Worm (Caenorhabditis elegans) whole organism, L2 larva: ENCODE measurements around the gene C15F1.2.

Experiments
- C34F6.9 ChIP-seq: fragments of 150-350 bp; optimal IDR thresholded peaks from 2 replicates; lab custom pipeline; 2014; ENCODE audit warnings: missing biosample characterization, missing genetic modification characterization
- F13H6.1 ChIP-seq: sonication (generic microtip); optimal IDR thresholded peaks from 2 replicates; lab custom pipeline; 2016; ENCODE audit warnings: missing genetic modification characterization, missing compliant biosample characterization
- R02D3.7 ChIP-seq: fragments of 150-350 bp; optimal IDR thresholded peaks from 2 replicates; lab custom pipeline; 2014; ENCODE audit warnings: missing biosample characterization, missing genetic modification characterization
- Y55F3AM.14 ChIP-seq: fragments of 200-800 bp; sonication (Bioruptor generic); optimal IDR thresholded peaks from 2 replicates; lab custom pipeline; 2018; ENCODE audit warnings: mild to moderate bottlenecking, missing genetic modification characterization, missing compliant biosample characterization
- ZK546.5 ChIP-seq: sonication (generic microtip); optimal IDR thresholded peaks from 2 replicates; lab custom pipeline; 2017; ENCODE audit warnings: missing biosample characterization, missing genetic modification characterization
- alr-1 ChIP-seq: fragments of 150-350 bp; optimal IDR thresholded peaks from 2 replicates; lab custom pipeline; 2014; ENCODE audit warnings: missing biosample characterization, missing genetic modification characterization
- aly-2 ChIP-seq: fragments of 150-350 bp; optimal IDR thresholded peaks from 2 replicates; lab custom pipeline; 2014; ENCODE audit warnings: missing biosample characterization, missing genetic modification characterization
- ama-1 ChIP-seq: fragments of 150-350 bp; optimal IDR thresholded peaks from 2 replicates; lab custom pipeline; 2018; ENCODE audit warnings: inconsistent platforms
- blmp-1 ChIP-seq: sonication (generic microtip); optimal IDR thresholded peaks from 2 replicates; lab custom pipeline; 2017; ENCODE audit warnings: missing genetic modification characterization, mild to moderate bottlenecking, missing compliant biosample characterization, antibody characterized with exemption, moderate library complexity; ENCODE audit not compliant: insufficient read depth
- ceh-16 ChIP-seq: fragments of 150-350 bp; optimal IDR thresholded peaks from 2 replicates; lab custom pipeline; 2014; ENCODE audit warnings: missing biosample characterization, missing genetic modification characterization
- ceh-82 ChIP-seq: fragments of 150-350 bp; optimal IDR thresholded peaks from 2 replicates; lab custom pipeline; 2014; ENCODE audit warnings: missing biosample characterization, missing genetic modification characterization
- crh-2 ChIP-seq: sonication (generic microtip); optimal IDR thresholded peaks from 2 replicates; lab custom pipeline; 2017; ENCODE audit warnings: missing biosample characterization, missing genetic modification characterization
- dmd-4 ChIP-seq: sonication (generic microtip); optimal IDR thresholded peaks from 2 replicates; lab custom pipeline; 2017; ENCODE audit warnings: missing biosample characterization, missing genetic modification characterization
- egl-27 ChIP-seq: sonication (generic microtip); optimal IDR thresholded peaks from 3 replicates; lab custom pipeline; 2017; ENCODE audit warnings: missing biosample characterization, missing genetic modification reagents, missing genetic modification characterization
- elt-1 ChIP-seq: fragments of 150-350 bp; optimal IDR thresholded peaks from 2 replicates; lab custom pipeline; 2014; ENCODE audit warnings: missing biosample characterization, missing genetic modification characterization
- elt-3 ChIP-seq: sonication (generic microtip); optimal IDR thresholded peaks from 2 replicates; lab custom pipeline; 2017; ENCODE audit warnings: missing biosample characterization, missing genetic modification characterization
- fos-1 ChIP-seq: fragments of 150-350 bp; optimal IDR thresholded peaks from 2 replicates; lab custom pipeline; 2014; ENCODE audit warnings: missing biosample characterization, missing genetic modification characterization
- gmeb-1 ChIP-seq: fragments of 150-350 bp; optimal IDR thresholded peaks from 2 replicates; lab custom pipeline; 2014; ENCODE audit warnings: missing biosample characterization, missing genetic modification characterization
- lin-11 ChIP-seq: fragments of 150-350 bp; sonication (generic microtip); optimal IDR thresholded peaks from 2 replicates; lab custom pipeline; 2014; ENCODE audit warnings: missing biosample characterization, missing genetic modification characterization, inconsistent platforms, mixed read lengths
- lin-13 ChIP-seq: fragments of 150-350 bp; optimal IDR thresholded peaks from 2 replicates; lab custom pipeline; 2014; ENCODE audit warnings: missing biosample characterization, missing genetic modification reagents, missing genetic modification characterization
- lin-39 ChIP-seq: fragments of 150-350 bp; optimal IDR thresholded peaks from 2 replicates; lab custom pipeline; 2014; ENCODE audit warnings: missing biosample characterization, missing genetic modification reagents, missing genetic modification characterization
- lsy-2 ChIP-seq, 2 experiments: fragments of 150-350 bp in 1 of 2; sonication (generic microtip) in 1 of 2; optimal IDR thresholded peaks; 2 replicates each; lab custom pipeline; 2014 to 2017; ENCODE audit warnings: missing biosample characterization in 2 of 2, missing genetic modification characterization in 2 of 2
- mab-5 ChIP-seq: fragments of 150-350 bp; optimal IDR thresholded peaks from 2 replicates; lab custom pipeline; 2014; ENCODE audit warnings: missing biosample characterization, missing genetic modification characterization
- mbf-1 ChIP-seq: sonication (generic microtip); optimal IDR thresholded peaks from 2 replicates; lab custom pipeline; 2017; ENCODE audit warnings: missing biosample characterization, missing genetic modification characterization
- mdl-1 ChIP-seq, 2 experiments: fragments of 150-350 bp in 1 of 2; sonication (generic microtip) in 1 of 2; optimal IDR thresholded peaks; 2 replicates each; lab custom pipeline; 2017; ENCODE audit warnings: missing biosample characterization in 2 of 2, missing genetic modification characterization in 2 of 2
- nhr-10 ChIP-seq: sonication (generic microtip); optimal IDR thresholded peaks from 2 replicates; lab custom pipeline; 2017; ENCODE audit warnings: missing biosample characterization, missing genetic modification characterization
- nhr-11 ChIP-seq: fragments of 150-350 bp; optimal IDR thresholded peaks from 2 replicates; lab custom pipeline; 2014; ENCODE audit warnings: missing biosample characterization, missing genetic modification characterization
- nhr-12 ChIP-seq: fragments of 150-350 bp; optimal IDR thresholded peaks from 2 replicates; lab custom pipeline; 2014; ENCODE audit warnings: missing biosample characterization, missing genetic modification characterization
- nhr-129 ChIP-seq: fragments of 150-350 bp; optimal IDR thresholded peaks from 2 replicates; lab custom pipeline; 2014; ENCODE audit warnings: missing biosample characterization, missing genetic modification characterization
- nhr-21 ChIP-seq: fragments of 150-350 bp; optimal IDR thresholded peaks from 2 replicates; lab custom pipeline; 2014; ENCODE audit warnings: missing biosample characterization, missing genetic modification characterization
- nhr-23 ChIP-seq: fragments of 150-350 bp; optimal IDR thresholded peaks from 2 replicates; lab custom pipeline; 2014; ENCODE audit warnings: missing biosample characterization, missing genetic modification reagents, missing genetic modification characterization
- nhr-237 ChIP-seq: fragments of 150-350 bp; optimal IDR thresholded peaks from 2 replicates; lab custom pipeline; 2014; ENCODE audit warnings: missing biosample characterization, missing genetic modification characterization
- nhr-25 ChIP-seq: fragments of 150-350 bp; sonication (generic microtip); optimal IDR thresholded peaks from 3 replicates; lab custom pipeline; 2014; ENCODE audit warnings: missing biosample characterization, missing genetic modification characterization
- nhr-6 ChIP-seq: fragments of 150-350 bp; optimal IDR thresholded peaks from 2 replicates; lab custom pipeline; 2014; ENCODE audit warnings: missing biosample characterization, missing genetic modification characterization
- nhr-77 ChIP-seq: fragments of 150-350 bp; optimal IDR thresholded peaks from 2 replicates; lab custom pipeline; 2014; ENCODE audit warnings: missing biosample characterization, missing genetic modification characterization
- peb-1 ChIP-seq: fragments of 150-350 bp; optimal IDR thresholded peaks from 2 replicates; lab custom pipeline; 2014; ENCODE audit warnings: missing biosample characterization, missing genetic modification characterization
- sem-4 ChIP-seq: fragments of 150-350 bp; optimal IDR thresholded peaks from 2 replicates; lab custom pipeline; 2014; ENCODE audit warnings: missing biosample characterization, missing genetic modification reagents, missing genetic modification characterization
- skn-1 ChIP-seq: sonication (generic microtip); optimal IDR thresholded peaks from 2 replicates; lab custom pipeline; 2017; ENCODE audit warnings: missing biosample characterization, missing genetic modification characterization
- sma-3 ChIP-seq: sonication (generic microtip); optimal IDR thresholded peaks from 2 replicates; lab custom pipeline; 2016; ENCODE audit warnings: missing genetic modification reagents, missing genetic modification characterization, missing compliant biosample characterization
- sma-9 ChIP-seq, 2 experiments: fragments of 150-350 bp in 1 of 2; sonication (generic microtip) in 1 of 2; optimal IDR thresholded peaks; 2 replicates each; lab custom pipeline; 2014 to 2016; ENCODE audit warnings: missing genetic modification characterization in 2 of 2, mild to moderate bottlenecking in 1 of 2, missing biosample characterization in 1 of 2, missing compliant biosample characterization in 1 of 2, missing genetic modification reagents in 1 of 2, moderate library complexity in 1 of 2
- snpc-4 ChIP-seq: fragments of 150-350 bp; optimal IDR thresholded peaks from 2 replicates; lab custom pipeline; 2014; ENCODE audit warnings: missing biosample characterization, missing genetic modification characterization
- unc-39 ChIP-seq: fragments of 150-350 bp; optimal IDR thresholded peaks from 2 replicates; lab custom pipeline; 2014; ENCODE audit warnings: missing biosample characterization, missing genetic modification characterization
- unc-55 ChIP-seq: fragments of 150-350 bp; sonication (generic microtip); optimal IDR thresholded peaks from 3 replicates; lab custom pipeline; 2014; ENCODE audit warnings: missing biosample characterization, missing genetic modification reagents, missing genetic modification characterization
- unc-62 ChIP-seq: fragments of 150-350 bp; optimal IDR thresholded peaks from 2 replicates; lab custom pipeline; 2014; ENCODE audit warnings: missing biosample characterization, missing genetic modification reagents, missing genetic modification characterization
- zag-1 ChIP-seq: fragments of 150-350 bp; optimal IDR thresholded peaks from 2 replicates; lab custom pipeline; 2014; ENCODE audit warnings: missing biosample characterization, missing genetic modification characterization
- ztf-1 ChIP-seq: fragments of 200-800 bp; sonication (Bioruptor generic); conservative IDR thresholded peaks from 2 replicates; pipeline ENCODE4 v1.3.6; 2022; ENCODE audit warnings: missing genetic modification characterization, missing compliant biosample characterization
- ztf-11 ChIP-seq: sonication (generic microtip); optimal IDR thresholded peaks from 2 replicates; lab custom pipeline; 2017; ENCODE audit warnings: missing biosample characterization, missing genetic modification characterization
- ztf-4 ChIP-seq: fragments of 150-350 bp; optimal IDR thresholded peaks from 2 replicates; lab custom pipeline; 2014; ENCODE audit warnings: missing biosample characterization, missing genetic modification characterization

Gene C15F1.2

DNA sequence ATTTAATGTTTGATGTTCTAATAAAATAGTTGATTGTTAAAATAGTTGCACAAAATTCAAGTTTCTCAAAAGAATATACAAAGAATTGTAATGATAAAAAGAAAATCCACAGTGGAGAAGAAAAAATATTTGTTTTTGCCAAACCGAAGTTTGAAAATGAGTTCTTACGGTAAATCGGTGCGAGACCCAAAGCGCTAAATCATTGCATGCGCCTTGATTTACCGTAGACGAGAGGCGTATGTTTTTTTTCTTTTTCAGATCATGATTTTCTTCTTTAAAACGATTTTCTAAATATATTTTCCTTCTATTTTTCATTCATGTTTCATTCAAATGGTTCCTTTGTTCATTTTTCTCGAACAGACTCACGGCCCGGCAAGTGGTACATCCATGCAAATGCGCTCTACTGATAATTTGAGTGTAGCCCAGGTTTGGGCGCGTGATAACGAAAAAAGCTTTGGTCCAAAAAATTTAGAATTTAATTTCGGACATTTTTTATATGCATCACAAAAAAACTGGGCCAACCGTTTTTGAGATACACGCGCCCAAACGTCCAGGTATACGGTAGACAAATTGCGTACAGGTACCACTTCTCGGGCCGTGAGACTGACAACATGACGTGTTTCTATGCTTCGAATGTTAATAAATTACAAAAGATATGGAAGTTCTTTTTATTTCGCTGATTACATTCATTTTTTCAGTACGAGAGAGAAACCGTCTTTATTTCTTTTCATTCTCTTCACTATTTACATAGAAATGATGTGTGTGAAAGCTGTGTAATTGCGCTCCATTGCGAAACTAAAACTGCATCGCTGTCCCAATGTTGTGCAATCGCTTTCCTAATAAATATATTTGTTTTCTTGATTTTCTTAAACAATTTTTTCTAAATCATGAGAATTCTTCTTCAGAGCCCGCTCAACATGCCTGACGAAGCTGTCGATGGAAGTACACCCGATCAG, 45.4 kb downstream of the C15F1.2 start, which contains the start of gene znf-598:
TSS of gene znf-598 (plus strand) at position 906 of the 956 bp plus-strand sequence.
- no peak for TF ChIP-seq ztf-1 (GFP tag; lab: Robert Waterston, UW)
- no peak for TF ChIP-seq ztf-4 (tag; lab: Kevin White, UChicago)
- TF ChIP-seq crh-2 (tag; lab: Kevin White, UChicago): peak; percentile 45
- TF ChIP-seq nhr-129: peak; percentile 71
- TF ChIP-seq C34F6.9 (tag; lab: Kevin White, UChicago): peak; percentile 61
- no peak for TF ChIP-seq ceh-16 (tag; lab: Kevin White, UChicago)
- peak; percentile 55 for TF ChIP-seq fos-1 (tag; lab: Kevin White, UChicago)
- TF ChIP-seq Y55F3AM.14 (GFP tag; lab: Kevin White, UChicago): no peak
- no peak for TF ChIP-seq zag-1
- TF ChIP-seq unc-55 (GFP tag; lab: Kevin White, UChicago): no peak
- no peak for TF ChIP-seq nhr-10 (tag; lab: Kevin White, UChicago)
- no peak for TF ChIP-seq aly-2
- no peak for TF ChIP-seq snpc-4 (tag; lab: Kevin White, UChicago)
- peak; percentile 45 for TF ChIP-seq lin-13 (GFP tag; lab: Kevin White, UChicago)
- TF ChIP-seq sem-4 (tag; lab: Kevin White, UChicago): no peak
- no peak for TF ChIP-seq R02D3.7 (tag; lab: Kevin White, UChicago)
- TF ChIP-seq ceh-82 (tag; lab: Kevin White, UChicago): no peak
- peak; percentile 25 for TF ChIP-seq sma-9 (GFP tag; optimal IDR thresholded peaks at IDR 0.05; lab: Kevin White, UChicago)
- no peak for TF ChIP-seq sma-9 (tag; optimal IDR thresholded peaks at IDR 0.05; lab: Kevin White, UChicago)
- TF ChIP-seq alr-1 (tag; lab: Kevin White, UChicago): no peak
- no peak for TF ChIP-seq mdl-1 (tag; optimal IDR thresholded peaks at IDR 0.05; lab: Kevin White, UChicago)
- TF ChIP-seq nhr-21 (tag; lab: Kevin White, UChicago): no peak
- TF ChIP-seq ZK546.5 (tag; lab: Kevin White, UChicago): no peak
- TF ChIP-seq mbf-1 (tag; lab: Kevin White, UChicago): no peak
- peak in 1 of 2 experiments; percentile 77 for TF ChIP-seq lsy-2 (tag; optimal IDR thresholded peaks at IDR 0.05; lab: Kevin White, UChicago)
- TF ChIP-seq nhr-23: no peak
- no peak for TF ChIP-seq elt-1 (tag; lab: Kevin White, UChicago)
- TF ChIP-seq nhr-237 (tag; lab: Kevin White, UChicago): no peak
- no peak for TF ChIP-seq blmp-1 (tag; lab: Kevin White, UChicago)
- no peak for TF ChIP-seq nhr-77
- TF ChIP-seq lin-39 (tag; lab: Kevin White, UChicago): no peak
- no peak for TF ChIP-seq ama-1
- TF ChIP-seq sma-3: peak; percentile 26
- TF ChIP-seq lin-11 (tag; lab: Kevin White, UChicago): no peak
- no peak for TF ChIP-seq skn-1
- no peak for TF ChIP-seq gmeb-1 (tag; lab: Kevin White, UChicago)
- TF ChIP-seq elt-3: no peak
- TF ChIP-seq ztf-11: no peak
- no peak for TF ChIP-seq F13H6.1 (tag; lab: Kevin White, UChicago)
- TF ChIP-seq peb-1: no peak
- no peak for TF ChIP-seq nhr-11 (tag; lab: Kevin White, UChicago)
- TF ChIP-seq mab-5 (tag; lab: Kevin White, UChicago): no peak
- no peak for TF ChIP-seq nhr-12 (tag; lab: Kevin White, UChicago)
- TF ChIP-seq nhr-6 (tag; lab: Kevin White, UChicago): no peak
- TF ChIP-seq egl-27: no peak
- no peak for TF ChIP-seq dmd-4 (tag; lab: Kevin White, UChicago)
- TF ChIP-seq nhr-25 (tag; lab: Kevin White, UChicago): no peak
- TF ChIP-seq unc-62 (GFP tag; lab: Kevin White, UChicago): no peak
- no peak for TF ChIP-seq unc-39 (tag; lab: Kevin White, UChicago)
